Worm (Caenorhabditis elegans): ENCODE data around the gene sup-9.

DNA sequence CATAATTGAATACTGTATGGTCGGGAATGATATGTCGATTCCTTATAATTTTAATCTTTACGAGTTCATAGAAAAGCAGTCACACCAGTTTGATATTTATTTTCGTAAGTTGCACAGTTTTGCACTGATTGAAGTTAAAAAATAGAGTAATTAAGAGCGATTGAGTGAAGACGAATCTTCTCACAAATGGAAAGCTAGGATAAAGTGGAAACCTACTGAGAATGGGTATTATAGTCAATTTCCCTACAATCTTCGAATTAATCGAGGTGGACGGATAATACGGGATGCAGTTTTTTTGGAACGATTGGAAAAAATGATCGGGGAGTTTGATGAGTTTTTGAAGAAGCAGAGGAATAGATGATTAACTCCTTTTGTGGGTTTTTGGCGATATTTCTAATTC lies 45.8 kb downstream of the sup-9 start, which contains the start of gene F22E5.23:
- TF ChIP-seq nhr-28 (tag; optimal IDR thresholded peaks at IDR 0.05) (no peak), ceh-82 (tag; optimal IDR thresholded peaks at IDR 0.05) (no peak), ztf-7 (tag; optimal IDR thresholded peaks at IDR 0.05) (no peak), ces-1 (GFP tag; optimal IDR thresholded peaks at IDR 0.05) (no peak), lir-3 (tag; optimal IDR thresholded peaks at IDR 0.05) (no peak), nhr-25 (tag; optimal IDR thresholded peaks at IDR 0.05; ENCODE audit: borderline replicate concordance, insufficient read depth) (no peak), Y75B8A.6 (GFP tag; IDR thresholded peaks at IDR 0.05) (no peak), ama-1 (optimal IDR thresholded peaks at IDR 0.05) (no peak), ceh-44 (GFP tag; IDR thresholded peaks at IDR 0.05) (no peak), unc-62 (GFP tag; optimal IDR thresholded peaks at IDR 0.05 in 1 of 2) (no peak), unc-62 (tag; optimal IDR thresholded peaks at IDR 0.05) (no peak), lin-13 (GFP tag; optimal IDR thresholded peaks at IDR 0.05) (no peak), nhr-10 (tag; optimal IDR thresholded peaks at IDR 0.05) (no peak), ceh-32 (tag; optimal IDR thresholded peaks at IDR 0.05; ENCODE audit: poor library complexity) (no peak), nhr-11 (tag; optimal IDR thresholded peaks at IDR 0.05) (no peak)

Measured in whole organism, L4 larva.